Worm (Caenorhabditis elegans): Measurements from ENCODE around the gene Y57G11C.1144.

DNA sequence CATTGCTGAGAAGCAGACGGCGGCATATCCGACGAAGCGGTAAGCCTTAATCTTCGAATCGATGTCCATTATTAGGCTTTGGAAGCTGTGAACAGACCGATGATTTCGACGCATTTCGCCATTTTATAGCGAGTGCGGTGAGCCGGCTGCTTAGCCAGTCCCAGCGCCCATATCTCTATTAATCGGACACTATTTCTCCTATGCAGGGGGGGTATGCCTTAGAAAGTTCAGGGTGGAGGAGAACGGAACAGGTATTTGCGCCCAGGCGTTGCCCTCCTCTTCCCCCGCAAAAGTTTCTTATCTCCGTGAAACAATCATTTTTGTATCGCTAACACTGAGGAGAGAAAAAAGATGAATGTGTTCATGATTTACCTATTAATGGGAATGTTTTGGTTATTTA, 49.6 kb downstream of the Y57G11C.1144 start, which contains the start of gene dpy-4:
- TF ChIP-seq lin-32 (GFP tag; optimal IDR thresholded peaks at IDR 0.05) (no peak), unc-39 (tag; optimal IDR thresholded peaks at IDR 0.05) (no peak), elt-3 (tag; optimal IDR thresholded peaks at IDR 0.05) (no peak), unc-62 (GFP tag; optimal IDR thresholded peaks at IDR 0.05) (no peak), unc-120 (tag; optimal IDR thresholded peaks at IDR 0.05; ENCODE audit: poor library complexity, severe bottlenecking) (no peak), pha-4 (tag; optimal IDR thresholded peaks at IDR 0.05) (no peak), ceh-43 (GFP tag; optimal IDR thresholded peaks at IDR 0.05) (no peak), sptf-1 (tag; optimal IDR thresholded peaks at IDR 0.05) (no peak), ceh-83 (GFP tag; optimal IDR thresholded peaks at IDR 0.05) (no peak), mep-1 (tag; optimal IDR thresholded peaks at IDR 0.05) (no peak), nhr-237 (tag; optimal IDR thresholded peaks at IDR 0.05) (no peak), cnd-1 (tag; optimal IDR thresholded peaks at IDR 0.05) (no peak), zip-8 (tag; optimal IDR thresholded peaks at IDR 0.05) (no peak), blmp-1 (tag; optimal IDR thresholded peaks at IDR 0.05) (no peak)

Measured in whole organism, mixed stage, embryonic.